Worm (Caenorhabditis elegans) whole organism, L1 larva: ENCODE data around the gene ZK380.6.

ENCODE experiments used
- C04F5.9 ChIP-seq: sonication (generic microtip); optimal IDR thresholded peaks from 2 replicates; lab custom pipeline; 2016; ENCODE audit warnings: missing genetic modification characterization, missing compliant biosample characterization
- C16A3.4 ChIP-seq: fragments of 150-350 bp; optimal IDR thresholded peaks from 2 replicates; lab custom pipeline; 2014; ENCODE audit warnings: missing biosample characterization, missing genetic modification characterization
- F16B12.6 ChIP-seq: fragments of 150-350 bp; optimal IDR thresholded peaks from 2 replicates; lab custom pipeline; 2014; ENCODE audit warnings: missing biosample characterization, missing genetic modification characterization
- Y116A8C.19 ChIP-seq: sonication (generic microtip); optimal IDR thresholded peaks from 2 replicates; lab custom pipeline; 2016; ENCODE audit warnings: missing compliant biosample characterization, missing genetic modification characterization, borderline replicate concordance
- aha-1 ChIP-seq: fragments of 150-350 bp; optimal IDR thresholded peaks from 2 replicates; lab custom pipeline; 2014; ENCODE audit warnings: missing biosample characterization, missing genetic modification characterization
- blmp-1 ChIP-seq: fragments of 150-350 bp; optimal IDR thresholded peaks from 2 replicates; lab custom pipeline; 2014; ENCODE audit warnings: missing biosample characterization, missing genetic modification characterization
- ceh-63 ChIP-seq: fragments of 200-800 bp; sonication (Bioruptor generic); optimal IDR thresholded peaks from 2 replicates; lab custom pipeline; 2018; ENCODE audit warnings: mild to moderate bottlenecking, missing genetic modification characterization, missing compliant biosample characterization
- ceh-8 ChIP-seq: fragments of 200-800 bp; sonication (Bioruptor generic); optimal IDR thresholded peaks from 2 replicates; lab custom pipeline; 2018; ENCODE audit warnings: mild to moderate bottlenecking, missing genetic modification characterization, moderate library complexity, missing compliant biosample characterization
- ceh-88 ChIP-seq: fragments of 200-800 bp; sonication (Bioruptor generic); IDR thresholded peaks from 2 replicates; pipeline ENCODE4 v1.3.6; 2022; ENCODE audit warnings: missing genetic modification characterization, missing compliant biosample characterization
- ces-1 ChIP-seq: fragments of 150-350 bp; optimal IDR thresholded peaks from 2 replicates; lab custom pipeline; 2014; ENCODE audit warnings: missing biosample characterization, missing genetic modification reagents, missing genetic modification characterization
- dpl-1 ChIP-seq, 3 experiments: fragments of 150-350 bp in 2 of 3; sonication (generic microtip) in 1 of 3; optimal IDR thresholded peaks; 2 replicates each; lab custom pipeline; 2014 to 2017; ENCODE audit warnings: missing biosample characterization in 3 of 3, missing genetic modification characterization in 3 of 3, missing genetic modification reagents in 3 of 3
- dsc-1 ChIP-seq: sonication (generic microtip); optimal IDR thresholded peaks from 2 replicates; lab custom pipeline; 2016; ENCODE audit warnings: mild to moderate bottlenecking, missing genetic modification characterization, missing compliant biosample characterization
- efl-1 ChIP-seq, 4 experiments: fragments of 150-350 bp; optimal IDR thresholded peaks in 3 of 4; peaks in 1 of 4; 1 replicate in 1 of 4; 2 replicates in 3 of 4; lab custom pipeline; 2014; ENCODE audit warnings: missing biosample characterization in 2 of 4, missing genetic modification characterization in 2 of 4, missing genetic modification reagents in 2 of 4
- egl-13 ChIP-seq: sonication (generic microtip); optimal IDR thresholded peaks from 2 replicates; lab custom pipeline; 2016; ENCODE audit warnings: missing genotype, missing genetic modification reagents, missing genetic modification characterization, missing compliant biosample characterization
- egl-27 ChIP-seq, 2 experiments: fragments of 150-350 bp in 1 of 2; sonication (generic microtip); optimal IDR thresholded peaks; 3 replicates each; lab custom pipeline; 2017 to 2018; ENCODE audit warnings: missing biosample characterization in 2 of 2, missing genetic modification characterization in 2 of 2, missing genetic modification reagents in 2 of 2
- elt-2 ChIP-seq: sonication (generic microtip); optimal IDR thresholded peaks from 2 replicates; lab custom pipeline; 2016; ENCODE audit warnings: missing genetic modification characterization, mild to moderate bottlenecking, inconsistent platforms, missing compliant biosample characterization, missing genetic modification reagents
- ets-5 ChIP-seq: fragments of 200-800 bp; sonication (Bioruptor generic); IDR thresholded peaks from 2 replicates; pipeline ENCODE4 v1.3.6; 2022; ENCODE audit warnings: missing genetic modification characterization, missing compliant biosample characterization
- fkh-4 ChIP-seq: sonication (generic microtip); optimal IDR thresholded peaks from 2 replicates; lab custom pipeline; 2016; ENCODE audit warnings: missing compliant biosample characterization, missing genetic modification characterization, borderline replicate concordance
- fkh-8 ChIP-seq: sonication (generic microtip); optimal IDR thresholded peaks from 2 replicates; lab custom pipeline; 2016; ENCODE audit warnings: mild to moderate bottlenecking, missing genetic modification characterization, missing compliant biosample characterization
- fos-1 ChIP-seq: fragments of 150-350 bp; optimal IDR thresholded peaks from 2 replicates; lab custom pipeline; 2014; ENCODE audit warnings: missing biosample characterization, missing genetic modification characterization
- grh-1 ChIP-seq: fragments of 200-800 bp; sonication (Bioruptor generic); IDR thresholded peaks from 2 replicates; pipeline ENCODE4 v1.3.6; 2022; ENCODE audit warnings: missing genetic modification reagents, missing genetic modification characterization, missing compliant biosample characterization
- hlh-17 ChIP-seq: fragments of 200-800 bp; sonication (Bioruptor generic); optimal IDR thresholded peaks from 2 replicates; lab custom pipeline; 2018; ENCODE audit warnings: missing genetic modification characterization, mild to moderate bottlenecking, missing compliant biosample characterization, moderate library complexity, borderline replicate concordance
- hlh-4 ChIP-seq: sonication (generic microtip); optimal IDR thresholded peaks from 2 replicates; lab custom pipeline; 2016; ENCODE audit warnings: mild to moderate bottlenecking, missing genetic modification characterization, missing compliant biosample characterization
- hpl-2 ChIP-seq: fragments of 150-350 bp; optimal IDR thresholded peaks from 2 replicates; lab custom pipeline; 2014; ENCODE audit warnings: missing biosample characterization, missing genetic modification reagents, missing genetic modification characterization
- irx-1 ChIP-seq: sonication (generic microtip); optimal IDR thresholded peaks from 2 replicates; lab custom pipeline; 2016; ENCODE audit warnings: missing genetic modification characterization, missing compliant biosample characterization
- jun-1 ChIP-seq: fragments of 150-350 bp; optimal IDR thresholded peaks from 2 replicates; lab custom pipeline; 2014; ENCODE audit warnings: missing biosample characterization, missing genetic modification reagents, missing genetic modification characterization
- lin-13 ChIP-seq: fragments of 150-350 bp; optimal IDR thresholded peaks from 2 replicates; lab custom pipeline; 2014; ENCODE audit warnings: missing biosample characterization, missing genetic modification reagents, missing genetic modification characterization
- lir-3 ChIP-seq: sonication (generic microtip); optimal IDR thresholded peaks from 2 replicates; lab custom pipeline; 2016; ENCODE audit warnings: mild to moderate bottlenecking, missing genetic modification characterization, moderate library complexity, missing compliant biosample characterization; ENCODE audit not compliant: poor library complexity
- lsy-2 ChIP-seq, 2 experiments: fragments of 150-350 bp; optimal IDR thresholded peaks; 2 replicates each; lab custom pipeline; 2014; ENCODE audit warnings: missing biosample characterization in 2 of 2, missing genetic modification characterization in 2 of 2
- mab-9 ChIP-seq: fragments of 200-800 bp; sonication (Bioruptor generic); IDR thresholded peaks from 2 replicates; pipeline ENCODE4 v1.3.6; 2022; ENCODE audit warnings: missing genetic modification reagents, missing genetic modification characterization, missing compliant biosample characterization
- mdl-1 ChIP-seq, 2 experiments: fragments of 150-350 bp; optimal IDR thresholded peaks; 2 replicates each; lab custom pipeline; 2014 to 2017; ENCODE audit warnings: missing biosample characterization in 2 of 2, missing genetic modification characterization in 2 of 2, inconsistent platforms in 1 of 2
- mef-2 ChIP-seq: fragments of 150-350 bp; optimal IDR thresholded peaks from 2 replicates; lab custom pipeline; 2014; ENCODE audit warnings: missing biosample characterization, missing genetic modification characterization
- nhr-11 ChIP-seq: fragments of 150-350 bp; optimal IDR thresholded peaks from 2 replicates; lab custom pipeline; 2014; ENCODE audit warnings: missing biosample characterization, missing genetic modification characterization
- nhr-19 ChIP-seq: fragments of 200-800 bp; sonication (Bioruptor generic); conservative IDR thresholded peaks from 2 replicates; pipeline ENCODE4 v1.3.6; 2022; ENCODE audit warnings: missing genetic modification characterization, missing compliant biosample characterization
- nhr-20 ChIP-seq: sonication (generic microtip); optimal IDR thresholded peaks from 2 replicates; lab custom pipeline; 2016; ENCODE audit warnings: mild to moderate bottlenecking, missing genetic modification characterization, missing compliant biosample characterization
- nhr-28 ChIP-seq: fragments of 150-350 bp; optimal IDR thresholded peaks from 2 replicates; lab custom pipeline; 2014; ENCODE audit warnings: missing biosample characterization, missing genetic modification characterization
- nhr-47 ChIP-seq: sonication (generic microtip); optimal IDR thresholded peaks from 2 replicates; lab custom pipeline; 2016; ENCODE audit warnings: mild to moderate bottlenecking, missing genetic modification characterization, moderate library complexity, missing compliant biosample characterization
- nhr-71 ChIP-seq: sonication (generic microtip); optimal IDR thresholded peaks from 2 replicates; lab custom pipeline; 2016; ENCODE audit warnings: mild to moderate bottlenecking, missing genetic modification characterization, moderate library complexity, missing compliant biosample characterization
- nhr-76 ChIP-seq: sonication (generic microtip); optimal IDR thresholded peaks from 2 replicates; lab custom pipeline; 2017; ENCODE audit warnings: missing biosample characterization, missing genetic modification characterization
- pag-3 ChIP-seq: sonication (generic microtip); optimal IDR thresholded peaks from 2 replicates; lab custom pipeline; 2017; ENCODE audit warnings: missing genetic modification characterization, mild to moderate bottlenecking, missing compliant biosample characterization, antibody characterized with exemption, borderline replicate concordance; ENCODE audit not compliant: insufficient read depth
- pqm-1 ChIP-seq: sonication (generic microtip); optimal IDR thresholded peaks from 3 replicates; lab custom pipeline; 2017; ENCODE audit warnings: missing biosample characterization, missing genetic modification characterization
- rnt-1 ChIP-seq: sonication (generic microtip); optimal IDR thresholded peaks from 2 replicates; lab custom pipeline; 2016; ENCODE audit warnings: mild to moderate bottlenecking, missing genetic modification characterization, moderate library complexity, missing compliant biosample characterization
- skn-1 ChIP-seq: fragments of 150-350 bp; optimal IDR thresholded peaks from 2 replicates; lab custom pipeline; 2014; ENCODE audit warnings: missing biosample characterization, missing genetic modification characterization
- snpc-4 ChIP-seq: fragments of 150-350 bp; optimal IDR thresholded peaks from 2 replicates; lab custom pipeline; 2014; ENCODE audit warnings: missing biosample characterization, missing genetic modification characterization
- snu-23 ChIP-seq: sonication (generic microtip); optimal IDR thresholded peaks from 2 replicates; lab custom pipeline; 2016; ENCODE audit warnings: missing genetic modification characterization, missing compliant biosample characterization
- sptf-1 ChIP-seq: fragments of 150-350 bp; optimal IDR thresholded peaks from 2 replicates; lab custom pipeline; 2014; ENCODE audit warnings: missing biosample characterization, missing genetic modification characterization
- swsn-7 ChIP-seq: sonication (generic microtip); optimal IDR thresholded peaks from 2 replicates; lab custom pipeline; 2016; ENCODE audit warnings: missing genetic modification characterization, missing compliant biosample characterization
- tlp-1 ChIP-seq: fragments of 150-350 bp; optimal IDR thresholded peaks from 2 replicates; lab custom pipeline; 2014; ENCODE audit warnings: missing biosample characterization, missing genetic modification characterization
- unc-130 ChIP-seq: fragments of 150-350 bp; optimal IDR thresholded peaks from 2 replicates; lab custom pipeline; 2017; ENCODE audit warnings: missing biosample characterization, missing genetic modification characterization, inconsistent platforms
- unc-98 ChIP-seq: fragments of 200-800 bp; sonication (Bioruptor generic); IDR thresholded peaks from 2 replicates; pipeline ENCODE4 v1.3.6; 2022; ENCODE audit warnings: missing genetic modification characterization, missing compliant biosample characterization
- zag-1 ChIP-seq: fragments of 150-350 bp; optimal IDR thresholded peaks from 2 replicates; lab custom pipeline; 2014; ENCODE audit warnings: missing biosample characterization, missing genetic modification characterization
- zip-4 ChIP-seq: fragments of 200-800 bp; sonication (Bioruptor generic); optimal IDR thresholded peaks from 2 replicates; lab custom pipeline; 2018; ENCODE audit warnings: mild to moderate bottlenecking, missing genetic modification characterization, moderate library complexity, missing compliant biosample characterization

The ZK380.6 gene

DNA sequence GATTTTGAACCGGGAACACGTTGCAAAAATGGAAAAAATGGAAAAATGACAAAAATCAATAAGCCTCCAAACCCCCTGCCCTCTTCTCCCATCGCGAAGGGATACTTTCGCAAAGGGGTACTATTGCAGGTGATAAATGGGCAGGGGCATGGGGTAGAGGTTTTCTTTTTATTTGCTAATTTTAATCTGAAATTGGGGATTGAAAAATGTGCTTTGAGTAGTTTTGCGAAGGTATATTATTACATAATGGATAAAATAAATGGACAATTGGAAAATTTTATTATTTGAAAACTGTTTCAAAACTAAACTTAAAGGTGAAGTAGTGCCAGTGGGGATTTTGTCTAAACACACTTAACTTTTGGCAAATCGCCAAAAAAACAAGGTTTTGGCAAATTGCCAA lies 27.2 kb upstream of the ZK380.6 start:
- TF ChIP-seq ceh-88 (GFP tag; lab: Robert Waterston, UW) (peak; percentile 90), unc-98 (GFP tag; lab: Robert Waterston, UW) (peak; percentile 87), mdl-1 (tag; optimal IDR thresholded peaks at IDR 0.05; lab: Kevin White, UChicago) (peak in 1 of 2 experiments; percentile 87), snu-23 (GFP tag; lab: Kevin White, UChicago) (peak; percentile 99), nhr-71 (tag; lab: Kevin White, UChicago) (peak; percentile 94), nhr-20 (peak; percentile 93), F16B12.6 (peak; percentile 42), mef-2 (tag; lab: Kevin White, UChicago) (peak; percentile 38), C16A3.4 (tag; lab: Kevin White, UChicago) (peak; percentile 98), lsy-2 (tag; optimal IDR thresholded peaks at IDR 0.05; lab: Kevin White, UChicago) (peak; percentile 92), hlh-4 (no peak), nhr-28 (tag; lab: Kevin White, UChicago) (no peak), efl-1 (optimal IDR thresholded peaks at IDR 0.05; lab: Kevin White, UChicago) (peak; percentile 77 to 85), efl-1 (GFP tag; optimal IDR thresholded peaks at IDR 0.05 in 1 of 2; lab: Kevin White, UChicago) (peak; percentile 39 to 97), Y116A8C.19 (tag; lab: Kevin White, UChicago) (no peak), fkh-4 (tag; lab: Kevin White, UChicago) (peak; percentile 68), nhr-47 (tag; lab: Kevin White, UChicago) (peak; percentile 99), egl-27 (tag; optimal IDR thresholded peaks at IDR 0.05; lab: Kevin White, UChicago) (peak; percentile 67 to 77), aha-1 (peak; percentile 58), dsc-1 (peak; percentile 99), rnt-1 (tag; lab: Kevin White, UChicago) (peak; percentile 97), tlp-1 (no peak), blmp-1 (peak; percentile 43), fos-1 (tag; lab: Kevin White, UChicago) (peak; percentile 95), zag-1 (no peak), sptf-1 (no peak), C04F5.9 (peak; percentile 87), unc-130 (peak; percentile 73), dpl-1 (GFP tag; optimal IDR thresholded peaks at IDR 0.05; lab: Kevin White, UChicago) (peak; percentile 43 to 55 (median 51)), fkh-8 (peak; percentile 97), ces-1 (GFP tag; lab: Kevin White, UChicago) (no peak), snpc-4 (peak; percentile 88), skn-1 (tag; lab: Kevin White, UChicago) (peak; percentile 100), irx-1 (tag; lab: Kevin White, UChicago) (peak; percentile 94), lin-13 (GFP tag; lab: Kevin White, UChicago) (peak; percentile 92), pqm-1 (tag; lab: Kevin White, UChicago) (peak; percentile 74), nhr-76 (tag; lab: Kevin White, UChicago) (peak; percentile 89), swsn-7 (tag; lab: Kevin White, UChicago) (peak; percentile 93), nhr-11 (tag; lab: Kevin White, UChicago) (peak; percentile 97), elt-2 (peak; percentile 82), zip-4 (GFP tag; lab: Kevin White, UChicago) (peak; percentile 89), ceh-8 (GFP tag; lab: Kevin White, UChicago) (peak; percentile 96), hpl-2 (GFP tag; lab: Kevin White, UChicago) (peak; percentile 95), egl-13 (tag; lab: Kevin White, UChicago) (peak; percentile 87), ets-5 (GFP tag; lab: Robert Waterston, UW) (no peak), grh-1 (GFP tag; lab: Robert Waterston, UW) (peak; percentile 88), lir-3 (tag; lab: Kevin White, UChicago) (peak; percentile 84), pag-3 (tag; lab: Kevin White, UChicago) (no peak), mab-9 (peak; percentile 94), jun-1 (peak; percentile 98), ceh-63 (GFP tag; lab: Kevin White, UChicago) (peak; percentile 73), hlh-17 (no peak), nhr-19 (peak; percentile 95)
